Worm (Caenorhabditis elegans) whole organism, early embryonic: ENCODE results near the gene abcx-1.

Experiments used
- B0310.2 ChIP-seq: sonication (generic microtip); optimal IDR thresholded peaks from 2 replicates; lab custom pipeline; 2016; ENCODE audit warnings: mild to moderate bottlenecking, missing genetic modification characterization, missing compliant biosample characterization
- F13C5.2 ChIP-seq: sonication (generic microtip); optimal IDR thresholded peaks from 2 replicates; lab custom pipeline; 2017; ENCODE audit warnings: mild to moderate bottlenecking, missing genetic modification characterization, inconsistent platforms, missing compliant biosample characterization
- aly-1 ChIP-seq: sonication (generic microtip); optimal IDR thresholded peaks from 2 replicates; lab custom pipeline; 2016; ENCODE audit warnings: missing genetic modification characterization, missing compliant biosample characterization
- ama-1 ChIP-seq: fragments of 150-350 bp; optimal IDR thresholded peaks from 2 replicates; lab custom pipeline; 2014
- ceh-36 ChIP-seq: sonication (generic microtip); optimal IDR thresholded peaks from 2 replicates; lab custom pipeline; 2016; ENCODE audit warnings: missing genetic modification characterization, inconsistent platforms, missing compliant biosample characterization
- ets-7 ChIP-seq: sonication (generic microtip); optimal IDR thresholded peaks from 2 replicates; lab custom pipeline; 2016; ENCODE audit warnings: missing genotype, missing genetic modification characterization, missing compliant biosample characterization
- flt-1 ChIP-seq: fragments of 200-800 bp; sonication (Bioruptor generic); IDR thresholded peaks from 2 replicates; pipeline ENCODE4 v1.3.6; 2022; ENCODE audit warnings: missing genetic modification characterization, missing compliant biosample characterization
- hmbx-1 ChIP-seq: sonication (generic microtip); optimal IDR thresholded peaks from 2 replicates; lab custom pipeline; 2016; ENCODE audit warnings: mild to moderate bottlenecking, missing genetic modification characterization, missing compliant biosample characterization
- hmg-4 ChIP-seq: fragments of 200-800 bp; sonication (Bioruptor generic); optimal IDR thresholded peaks from 2 replicates; lab custom pipeline; 2018; ENCODE audit warnings: mild to moderate bottlenecking, missing genetic modification characterization, missing compliant biosample characterization
- hnd-1 ChIP-seq: sonication (generic microtip); optimal IDR thresholded peaks from 2 replicates; lab custom pipeline; 2016; ENCODE audit warnings: missing genetic modification characterization, missing compliant biosample characterization
- scrt-1 ChIP-seq: fragments of 200-800 bp; sonication (Bioruptor generic); IDR thresholded peaks from 2 replicates; pipeline ENCODE4 v1.3.6; 2022; ENCODE audit warnings: missing genetic modification characterization, missing compliant biosample characterization
- sea-1 ChIP-seq: fragments of 200-800 bp; sonication (Bioruptor generic); conservative IDR thresholded peaks from 2 replicates; pipeline ENCODE4 v1.3.6; 2022; ENCODE audit warnings: missing genetic modification characterization, missing compliant biosample characterization
- tbx-11 ChIP-seq: fragments of 200-800 bp; sonication (Bioruptor generic); IDR thresholded peaks from 2 replicates; pipeline ENCODE4 v1.3.6; 2022; ENCODE audit warnings: missing genetic modification characterization, missing compliant biosample characterization
- tra-4 ChIP-seq: sonication (generic microtip); optimal IDR thresholded peaks from 2 replicates; lab custom pipeline; 2017; ENCODE audit warnings: missing genetic modification characterization, missing compliant biosample characterization

- TF ChIP-seq sea-1 (GFP tag; lab: Robert Waterston, UW), result no peak
- no peak for TF ChIP-seq flt-1 (GFP tag; lab: Robert Waterston, UW)
- TF ChIP-seq ets-7 (tag; lab: Kevin White, UChicago), result no peak
- TF ChIP-seq ama-1 (lab: Kevin White, UChicago), result no peak
- no peak for TF ChIP-seq hmbx-1 (tag; lab: Kevin White, UChicago)
- no peak for TF ChIP-seq tbx-11 (GFP tag; lab: Robert Waterston, UW)
- no peak for TF ChIP-seq ceh-36 (tag; lab: Kevin White, UChicago)
- no peak for TF ChIP-seq hnd-1 (tag; lab: Kevin White, UChicago)
- TF ChIP-seq hmg-4 (GFP tag; lab: Kevin White, UChicago), result no peak
- no peak for TF ChIP-seq tra-4
- TF ChIP-seq aly-1 (tag; lab: Kevin White, UChicago), result no peak
- TF ChIP-seq F13C5.2 (tag; lab: Kevin White, UChicago), result no peak
- TF ChIP-seq scrt-1 (GFP tag; lab: Robert Waterston, UW), result no peak
- TF ChIP-seq B0310.2 (tag; lab: Kevin White, UChicago), result no peak
These were observed 29.3 kb downstream of the abcx-1 start, which contains the start of gene F18C5.10 for ce11 chrII:6561300-6561699.
